Worm (Caenorhabditis elegans) whole organism, L4 larva: ENCODE data around the gene F21C10.9.

Experiments used
- F26F4.8 ChIP-seq: fragments of 200-800 bp; sonication (Bioruptor generic); conservative IDR thresholded peaks from 2 replicates; pipeline ENCODE4 v1.3.6; 2022; ENCODE audit warnings: missing genetic modification characterization, missing compliant biosample characterization
- F49E8.2 ChIP-seq: sonication (generic microtip); optimal IDR thresholded peaks from 2 replicates; lab custom pipeline; 2016; ENCODE audit warnings: missing compliant biosample characterization, mild to moderate bottlenecking, missing genetic modification characterization, borderline replicate concordance
- T20F7.1 ChIP-seq: fragments of 200-800 bp; sonication (Bioruptor generic); optimal IDR thresholded peaks from 2 replicates; lab custom pipeline; 2018; ENCODE audit warnings: mild to moderate bottlenecking, missing genetic modification characterization, missing compliant biosample characterization
- Y5F2A.4 ChIP-seq: fragments of 200-800 bp; sonication (Bioruptor generic); optimal IDR thresholded peaks from 2 replicates; lab custom pipeline; 2018; ENCODE audit warnings: mild to moderate bottlenecking, missing genetic modification characterization, missing compliant biosample characterization
- ZK337.2 ChIP-seq: fragments of 200-800 bp; sonication (Bioruptor generic); IDR thresholded peaks from 2 replicates; pipeline ENCODE4 v1.3.6; 2022; ENCODE audit warnings: missing genetic modification reagents, missing genetic modification characterization, missing compliant biosample characterization
- ZK546.5 ChIP-seq, 2 experiments: sonication (generic microtip); optimal IDR thresholded peaks; 2 replicates each; lab custom pipeline; 2017; ENCODE audit warnings: missing biosample characterization in 2 of 2, missing genetic modification characterization in 2 of 2
- aha-1 ChIP-seq: fragments of 150-350 bp; peaks from one replicate; lab custom pipeline; 2014; ENCODE audit warnings: missing biosample characterization, missing genetic modification characterization
- aly-2 ChIP-seq: sonication (generic microtip); optimal IDR thresholded peaks from 2 replicates; lab custom pipeline; 2018; ENCODE audit warnings: missing biosample characterization, missing genetic modification characterization
- ceh-62 ChIP-seq: sonication (generic microtip); optimal IDR thresholded peaks from 2 replicates; lab custom pipeline; 2017; ENCODE audit warnings: missing biosample characterization, missing genetic modification characterization
- daf-16 ChIP-seq, 3 experiments: sonication (generic microtip); optimal IDR thresholded peaks; 2 replicates each; lab custom pipeline; 2016 to 2017; ENCODE audit warnings: missing genetic modification characterization in 3 of 3, missing genetic modification reagents in 3 of 3, mild to moderate bottlenecking in 2 of 3, missing compliant biosample characterization in 2 of 3, missing biosample characterization in 1 of 3, moderate library complexity in 1 of 3
- dmd-6 ChIP-seq: fragments of 200-800 bp; sonication (Bioruptor generic); IDR thresholded peaks from 2 replicates; pipeline ENCODE4 v1.3.6; 2022; ENCODE audit warnings: missing genetic modification reagents, missing genetic modification characterization, missing compliant biosample characterization
- dmd-9 ChIP-seq: fragments of 200-800 bp; sonication (Bioruptor generic); IDR thresholded peaks from 2 replicates; pipeline ENCODE4 v1.3.6; 2022; ENCODE audit warnings: missing genetic modification reagents, missing genetic modification characterization, missing compliant biosample characterization
- dve-1 ChIP-seq: sonication (generic microtip); optimal IDR thresholded peaks from 2 replicates; lab custom pipeline; 2017; ENCODE audit warnings: antibody characterized with exemption, mild to moderate bottlenecking, missing genetic modification characterization, missing compliant biosample characterization; ENCODE audit not compliant: insufficient read depth
- egl-43 ChIP-seq: fragments of 200-800 bp; sonication (Bioruptor generic); IDR thresholded peaks from 2 replicates; pipeline ENCODE4 v1.3.6; 2022; ENCODE audit warnings: missing genetic modification reagents, missing genetic modification characterization, missing compliant biosample characterization
- fkh-10 ChIP-seq: fragments of 150-350 bp; optimal IDR thresholded peaks from 2 replicates; lab custom pipeline; 2014; ENCODE audit warnings: missing biosample characterization, missing genetic modification reagents, missing genetic modification characterization
- hif-1 ChIP-seq, 2 experiments: sonication (generic microtip); optimal IDR thresholded peaks; 2 replicates each; lab custom pipeline; 2016 to 2017; ENCODE audit warnings: missing compliant biosample characterization in 2 of 2, missing genetic modification characterization in 2 of 2, missing genetic modification reagents in 2 of 2, missing genotype in 2 of 2, mild to moderate bottlenecking in 1 of 2
- hlh-11 ChIP-seq: fragments of 200-800 bp; sonication (Bioruptor generic); optimal IDR thresholded peaks from 2 replicates; lab custom pipeline; 2018; ENCODE audit warnings: mild to moderate bottlenecking, missing genetic modification characterization, missing compliant biosample characterization
- hlh-30 ChIP-seq: sonication (generic microtip); optimal IDR thresholded peaks from 2 replicates; lab custom pipeline; 2017; ENCODE audit warnings: antibody characterized with exemption, mild to moderate bottlenecking, missing genetic modification characterization, missing compliant biosample characterization; ENCODE audit not compliant: insufficient read depth
- jun-1 ChIP-seq: fragments of 150-350 bp; optimal IDR thresholded peaks from 2 replicates; lab custom pipeline; 2014; ENCODE audit warnings: missing biosample characterization, missing genetic modification reagents, missing genetic modification characterization
- lin-13 ChIP-seq: fragments of 150-350 bp; optimal IDR thresholded peaks from 2 replicates; lab custom pipeline; 2014; ENCODE audit warnings: missing biosample characterization, missing genetic modification reagents, missing genetic modification characterization
- lin-29 ChIP-seq: fragments of 200-800 bp; sonication (Bioruptor generic); IDR thresholded peaks from 2 replicates; pipeline ENCODE4 v1.3.6; 2022; ENCODE audit warnings: missing genetic modification reagents, missing genetic modification characterization, missing compliant biosample characterization
- mdl-1 ChIP-seq, 2 experiments: fragments of 150-350 bp in 1 of 2; sonication (generic microtip) in 1 of 2; optimal IDR thresholded peaks; 2 replicates each; lab custom pipeline; 2014 to 2017; ENCODE audit warnings: missing biosample characterization in 2 of 2, missing genetic modification characterization in 2 of 2
- mdt-29 ChIP-seq: fragments of 200-800 bp; sonication (Bioruptor generic); IDR thresholded peaks from 2 replicates; pipeline ENCODE4 v1.3.6; 2022; ENCODE audit warnings: missing genetic modification reagents, missing genetic modification characterization, missing compliant biosample characterization
- mep-1 ChIP-seq: fragments of 150-350 bp; sonication (generic microtip); optimal IDR thresholded peaks from 3 replicates; lab custom pipeline; 2014; ENCODE audit warnings: missing biosample characterization, missing genetic modification characterization
- mes-2 ChIP-seq: sonication (generic microtip); optimal IDR thresholded peaks from 2 replicates; lab custom pipeline; 2016; ENCODE audit warnings: missing genotype, mild to moderate bottlenecking, missing genetic modification characterization, missing compliant biosample characterization; ENCODE audit not compliant: poor library complexity, severe bottlenecking
- nhr-237 ChIP-seq: sonication (generic microtip); optimal IDR thresholded peaks from 2 replicates; lab custom pipeline; 2017; ENCODE audit warnings: missing biosample characterization, missing genetic modification characterization
- nhr-25 ChIP-seq: sonication (generic microtip); optimal IDR thresholded peaks from 2 replicates; lab custom pipeline; 2017; ENCODE audit warnings: missing genetic modification characterization, mild to moderate bottlenecking, missing compliant biosample characterization, antibody characterized with exemption, moderate library complexity, borderline replicate concordance; ENCODE audit not compliant: insufficient read depth
- nhr-28 ChIP-seq: fragments of 150-350 bp; optimal IDR thresholded peaks from 2 replicates; lab custom pipeline; 2014; ENCODE audit warnings: missing biosample characterization, missing genetic modification characterization
- nhr-41 ChIP-seq: fragments of 200-800 bp; sonication (Bioruptor generic); IDR thresholded peaks from 2 replicates; pipeline ENCODE4 v1.3.6; 2022; ENCODE audit warnings: missing genetic modification reagents, missing genetic modification characterization, missing compliant biosample characterization
- nhr-6 ChIP-seq: fragments of 150-350 bp; optimal IDR thresholded peaks from 2 replicates; lab custom pipeline; 2014; ENCODE audit warnings: missing biosample characterization, missing genetic modification characterization
- nhr-77 ChIP-seq: fragments of 150-350 bp; optimal IDR thresholded peaks from 2 replicates; lab custom pipeline; 2014; ENCODE audit warnings: missing biosample characterization, missing genetic modification characterization
- pha-4 ChIP-seq, 2 experiments: fragments of 150-350 bp in 1 of 2; fragments of 200-800 bp in 1 of 2; sonication (Bioruptor generic) in 1 of 2; IDR thresholded peaks in 1 of 2; optimal IDR thresholded peaks in 1 of 2; 2 replicates each; pipeline versions ENCODE4 v1.3.6 to Lab custom; 2014 to 2022; ENCODE audit warnings: missing genetic modification characterization in 2 of 2, missing genetic modification reagents in 2 of 2, missing biosample characterization in 1 of 2, missing compliant biosample characterization in 1 of 2
- pqm-1 ChIP-seq: sonication (generic microtip); optimal IDR thresholded peaks from 2 replicates; lab custom pipeline; 2017; ENCODE audit warnings: missing biosample characterization, missing genetic modification characterization
- snpc-1.2 ChIP-seq: fragments of 200-800 bp; sonication (Bioruptor generic); IDR thresholded peaks from 2 replicates; pipeline ENCODE4 v1.3.6; 2022; ENCODE audit warnings: missing genetic modification reagents, missing genetic modification characterization, missing compliant biosample characterization
- spr-1 ChIP-seq: sonication (generic microtip); optimal IDR thresholded peaks from 2 replicates; lab custom pipeline; 2016; ENCODE audit warnings: mild to moderate bottlenecking, missing genetic modification characterization, missing compliant biosample characterization
- spr-3 ChIP-seq: fragments of 200-800 bp; sonication (Bioruptor generic); optimal IDR thresholded peaks from 2 replicates; lab custom pipeline; 2018; ENCODE audit warnings: mild to moderate bottlenecking, missing genetic modification characterization, missing compliant biosample characterization
- unc-39 ChIP-seq: sonication (generic microtip); optimal IDR thresholded peaks from 2 replicates; lab custom pipeline; 2017; ENCODE audit warnings: missing biosample characterization, missing genetic modification characterization
- unc-62 ChIP-seq, 3 experiments: fragments of 150-350 bp in 1 of 3; sonication (generic microtip); optimal IDR thresholded peaks in 2 of 3; peaks in 1 of 3; 1 replicate in 1 of 3; 2 replicates in 2 of 3; lab custom pipeline; 2014 to 2017; ENCODE audit warnings: missing biosample characterization in 3 of 3, missing genetic modification characterization in 3 of 3, missing genetic modification reagents in 3 of 3, missing genotype in 1 of 3
- zip-11 ChIP-seq: fragments of 200-800 bp; sonication (Bioruptor generic); IDR thresholded peaks from 2 replicates; pipeline ENCODE4 v1.3.6; 2022; ENCODE audit warnings: missing genetic modification characterization, missing compliant biosample characterization
- zip-2 ChIP-seq: fragments of 150-350 bp; optimal IDR thresholded peaks from 2 replicates; lab custom pipeline; 2014; ENCODE audit warnings: missing biosample characterization, missing genetic modification characterization

Gene F21C10.9

ce11 chrV:9084252-9084651 is 14.2 kb downstream of the F21C10.9 start:
- TF ChIP-seq nhr-25 (tag; lab: Kevin White, UChicago) (no peak), zip-11 (GFP tag; lab: Robert Waterston, UW) (no peak), zip-2 (no peak), dmd-6 (GFP tag; lab: Robert Waterston, UW) (0 out of 2 replicates have a peak, but pooled peaks have one; percentile 30), Y5F2A.4 (GFP tag; lab: Kevin White, UChicago) (no peak), lin-13 (no peak), spr-1 (tag; lab: Kevin White, UChicago) (no peak), pqm-1 (tag; lab: Kevin White, UChicago) (no peak), mdl-1 (tag; optimal IDR thresholded peaks at IDR 0.05; lab: Kevin White, UChicago) (peak in 1 of 2 experiments; percentile 24), unc-39 (tag; lab: Kevin White, UChicago) (no peak), nhr-28 (tag; lab: Kevin White, UChicago) (peak; percentile 48), F49E8.2 (tag; lab: Kevin White, UChicago) (no peak), snpc-1.2 (GFP tag; lab: Robert Waterston, UW) (no peak), ZK546.5 (tag; optimal IDR thresholded peaks at IDR 0.05; lab: Kevin White, UChicago) (no peak), nhr-237 (no peak), fkh-10 (GFP tag; lab: Kevin White, UChicago) (no peak), nhr-6 (tag; lab: Kevin White, UChicago) (no peak), lin-29 (no peak), nhr-41 (GFP tag; lab: Robert Waterston, UW) (no peak), unc-62 (GFP tag; optimal IDR thresholded peaks at IDR 0.05 in 1 of 2; lab: Kevin White, UChicago) (no peak), unc-62 (tag; optimal IDR thresholded peaks at IDR 0.05; lab: Kevin White, UChicago) (no peak), mes-2 (tag; lab: Kevin White, UChicago) (no peak), spr-3 (GFP tag; lab: Kevin White, UChicago) (no peak), dmd-9 (no peak), mep-1 (tag; lab: Kevin White, UChicago) (no peak)

- TF ChIP-seq ZK337.2 (GFP tag; lab: Robert Waterston, UW): no peak
- TF ChIP-seq hlh-11 (tag; lab: Kevin White, UChicago): peak; percentile 9
- TF ChIP-seq mdt-29 (GFP tag; lab: Robert Waterston, UW): no peak
- TF ChIP-seq unc-62 (GFP tag; optimal IDR thresholded peaks at IDR 0.05 in 1 of 2; lab: Kevin White, UChicago): peak in 1 of 2 experiments; percentile 95
- no peak for TF ChIP-seq unc-62 (tag; optimal IDR thresholded peaks at IDR 0.05; lab: Kevin White, UChicago)
- no peak for TF ChIP-seq egl-43 (GFP tag; lab: Robert Waterston, UW)
- peak; percentile 37 for TF ChIP-seq nhr-28 (tag; lab: Kevin White, UChicago)
These were observed 16.1 kb downstream of the F21C10.9 start for ce11 chrV:9082350-9082749.

ce11 chrV:9081410-9081809 is 17.1 kb downstream of the F21C10.9 start:
- TF ChIP-seq aha-1 (peak; percentile 65), aly-2 (tag; lab: Kevin White, UChicago) (no peak), jun-1 (no peak), hif-1 (tag; optimal IDR thresholded peaks at IDR 0.05; lab: Kevin White, UChicago) (peak in 1 of 2 experiments; percentile 16), nhr-237 (no peak), ceh-62 (tag; lab: Kevin White, UChicago) (no peak), nhr-77 (tag; lab: Kevin White, UChicago) (peak; percentile 4), dve-1 (tag; lab: Kevin White, UChicago) (peak; percentile 70), hlh-11 (tag; lab: Kevin White, UChicago) (peak; percentile 57), pha-4 (GFP tag; IDR thresholded peaks at IDR 0.05; lab: Robert Waterston, UW) (no peak), pha-4 (tag; optimal IDR thresholded peaks at IDR 0.05; lab: Kevin White, UChicago) (peak; percentile 62), ZK546.5 (tag; optimal IDR thresholded peaks at IDR 0.05; lab: Kevin White, UChicago) (no peak), hlh-30 (tag; lab: Kevin White, UChicago) (peak; percentile 29), pqm-1 (tag; lab: Kevin White, UChicago) (peak; percentile 44), lin-13 (no peak), T20F7.1 (GFP tag; lab: Kevin White, UChicago) (no peak), F26F4.8 (GFP tag; lab: Robert Waterston, UW) (no peak), nhr-28 (tag; lab: Kevin White, UChicago) (peak; percentile 38), daf-16 (GFP tag; optimal IDR thresholded peaks at IDR 0.05; lab: Kevin White, UChicago) (no peak), daf-16 (tag; optimal IDR thresholded peaks at IDR 0.05; lab: Kevin White, UChicago) (peak; percentile 71)
- TF ChIP-seq, all 104 proteins: peak for 10
